Fruit fly (Drosophila melanogaster) Kc167 (cell line): ENCODE results near the gene Nufip.

Source experiments
- Myc ChIP-seq: fragments of >200 bp; optimal IDR thresholded peaks from 2 replicates; lab custom pipeline; 2017; ENCODE audit warnings: missing external identifiers
- psq ChIP-seq: fragments of >200 bp; optimal IDR thresholded peaks from 2 replicates; lab custom pipeline; 2017; ENCODE audit warnings: missing external identifiers
- ttk ChIP-seq: sonication (Bioruptor generic); optimal IDR thresholded peaks from 2 replicates; lab custom pipeline; 2017; ENCODE audit warnings: missing external identifiers

DNA sequence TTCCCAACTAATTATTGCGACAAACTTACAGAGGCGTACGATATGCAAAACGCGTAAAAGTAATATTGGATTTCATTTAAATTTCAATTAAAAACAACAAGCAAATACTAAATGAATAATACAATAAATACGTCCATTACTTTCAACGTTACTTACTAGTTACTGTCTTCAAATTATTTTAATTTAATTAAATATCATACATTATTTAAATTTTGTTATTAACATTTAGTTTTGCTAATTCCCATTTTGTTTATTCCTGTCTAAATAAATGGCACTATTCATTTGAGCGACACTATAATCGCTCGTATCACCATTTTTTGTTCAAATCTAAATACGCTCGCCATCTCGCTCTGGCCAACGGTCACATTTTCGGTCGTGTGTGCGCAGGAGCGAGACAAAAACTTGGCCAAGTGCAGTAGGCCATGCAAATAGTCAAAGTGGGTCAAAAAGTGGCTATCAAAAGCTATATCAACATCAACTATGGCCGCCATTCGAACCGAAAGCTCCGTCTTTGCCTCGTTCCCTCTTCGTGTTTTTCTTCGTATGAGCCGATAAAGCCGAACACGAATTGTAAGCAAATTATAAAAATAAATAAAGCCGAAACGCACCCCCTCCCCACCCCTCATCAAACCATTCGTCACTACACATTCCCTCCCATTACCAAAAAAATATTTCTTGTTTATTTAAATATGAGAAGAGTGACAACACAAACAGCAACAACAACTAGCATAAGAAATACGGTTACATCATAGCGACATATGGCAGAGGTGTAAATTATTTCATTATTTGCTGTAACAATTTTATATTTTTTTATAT lies 41.2 kb upstream of the Nufip start:
- TF ChIP-seq ttk (lab: Kevin White, UChicago) (no peak), psq (lab: Kevin White, UChicago) (no peak), Myc (lab: Kevin White, UChicago) (no peak)
